Fruit fly (Drosophila melanogaster): ENCODE measurements around the gene armi.

- TF ChIP-seq CG6854 (GFP tag; optimal IDR thresholded peaks at IDR 0.05) (no peak), CG32006 (GFP tag; optimal IDR thresholded peaks at IDR 0.05) (no peak), CG8119 (GFP tag; IDR thresholded peaks at IDR 0.05) (no peak), Hr39 (GFP tag; optimal IDR thresholded peaks at IDR 0.05) (no peak), Ets96B (tag; optimal IDR thresholded peaks at IDR 0.05) (no peak), CG6163 (GFP tag; IDR thresholded peaks at IDR 0.05) (no peak), CG15336 (GFP tag; IDR thresholded peaks at IDR 0.05) (no peak), topi (GFP tag; optimal IDR thresholded peaks at IDR 0.05) (peak; percentile 3)
Measured at dm6 chr3L:3471174-3471573, 10.1 kb downstream of the armi start, which contains the start of gene CG14971.
